Fruit fly (Drosophila melanogaster) whole organism, wandering third instar larva: ENCODE data around the gene Rack1.

Experiments
- Abd-B ChIP-seq: fragments of >200 bp; optimal IDR thresholded peaks from 2 replicates; lab custom pipeline; 2017; ENCODE audit warnings: missing biosample characterization, missing genetic modification characterization
- CG32264 ChIP-seq: fragments of 200-800 bp; sonication (Bioruptor generic); optimal IDR thresholded peaks from 2 replicates; lab custom pipeline; 2016; ENCODE audit warnings: missing biosample characterization, missing genetic modification characterization
- CG9705 ChIP-seq: fragments of 200-800 bp; sonication (Bioruptor generic); optimal IDR thresholded peaks from 2 replicates; lab custom pipeline; 2018; ENCODE audit warnings: missing biosample characterization, mild to moderate bottlenecking, missing genetic modification characterization
- CrebA ChIP-seq: fragments of 200-800 bp; sonication (Bioruptor generic); optimal IDR thresholded peaks from 2 replicates; lab custom pipeline; 2016; ENCODE audit warnings: missing biosample characterization, mild to moderate bottlenecking, missing genetic modification characterization, borderline replicate concordance
- Dfd ChIP-seq: fragments of >200 bp; optimal IDR thresholded peaks from 2 replicates; lab custom pipeline; 2017; ENCODE audit warnings: missing biosample characterization, missing genetic modification characterization
- Dif ChIP-seq: fragments of 200-275, 200-300 bp; sonication (Bioruptor generic); optimal IDR thresholded peaks from 2 replicates; lab custom pipeline; 2018; ENCODE audit warnings: missing biosample characterization, missing genetic modification characterization; ENCODE audit not compliant: partially characterized antibody
- GATAd ChIP-seq: sonication (Bioruptor generic); optimal IDR thresholded peaks from 2 replicates; lab custom pipeline; 2016; ENCODE audit warnings: missing biosample characterization, missing genetic modification characterization
- HLH106 ChIP-seq: fragments of 200-800 bp; optimal IDR thresholded peaks from 3 replicates; lab custom pipeline; 2019; ENCODE audit warnings: missing biosample characterization, mild to moderate bottlenecking, missing genetic modification characterization, moderate library complexity
- Hnf4 ChIP-seq: fragments of 200-800 bp; sonication (Bioruptor generic); optimal IDR thresholded peaks from 2 replicates; lab custom pipeline; 2016; ENCODE audit warnings: missing biosample characterization, mild to moderate bottlenecking, missing genetic modification characterization
- Hr78 ChIP-seq: fragments of >200 bp; optimal IDR thresholded peaks from 2 replicates; lab custom pipeline; 2017; ENCODE audit warnings: missing biosample characterization, missing genetic modification characterization
- Hr83 ChIP-seq: fragments of 200-300 bp; sonication (Bioruptor generic); optimal IDR thresholded peaks from 2 replicates; lab custom pipeline; 2016; ENCODE audit warnings: missing biosample characterization, mild to moderate bottlenecking, missing genetic modification characterization, moderate library complexity; ENCODE audit not compliant: poor library complexity, severe bottlenecking
- Jra ChIP-seq: sonication (Bioruptor generic); optimal IDR thresholded peaks from 2 replicates; lab custom pipeline; 2016; ENCODE audit warnings: missing biosample characterization, missing genetic modification characterization
- Mio ChIP-seq: sonication (Bioruptor generic); optimal IDR thresholded peaks from 2 replicates; lab custom pipeline; 2016; ENCODE audit warnings: missing biosample characterization, missing genetic modification characterization
- Myc ChIP-seq: fragments of >200 bp; optimal IDR thresholded peaks from 2 replicates; lab custom pipeline; 2017
- N ChIP-seq: fragments of >200 bp; optimal IDR thresholded peaks from 2 replicates; lab custom pipeline; 2018; ENCODE audit warnings: missing biosample characterization, missing external identifiers, missing genetic modification characterization
- OdsH ChIP-seq: fragments of 200-800 bp; sonication (Bioruptor generic); optimal IDR thresholded peaks from 2 replicates; lab custom pipeline; 2016; ENCODE audit warnings: missing biosample characterization, mild to moderate bottlenecking, missing genetic modification characterization
- Rel ChIP-seq, 2 experiments: fragments of 200-800 bp; sonication (Bioruptor generic) in 1 of 2; optimal IDR thresholded peaks; 2 replicates in 1 of 2; 3 replicates in 1 of 2; lab custom pipeline; 2016 to 2019; ENCODE audit warnings: mild to moderate bottlenecking in 2 of 2, missing biosample characterization in 2 of 2, missing genetic modification characterization in 2 of 2, moderate library complexity in 1 of 2
- Sp1 ChIP-seq: fragments of 200-800 bp; sonication (Bioruptor generic); optimal IDR thresholded peaks from 3 replicates; lab custom pipeline; 2019; ENCODE audit warnings: missing biosample characterization, mild to moderate bottlenecking, missing genetic modification characterization, moderate library complexity
- Vsx2 ChIP-seq: fragments of 200-300, 225-300 bp; sonication (Bioruptor generic); optimal IDR thresholded peaks from 2 replicates; lab custom pipeline; 2018; ENCODE audit warnings: missing biosample characterization, missing genetic modification characterization; ENCODE audit not compliant: partially characterized antibody
- br ChIP-seq: fragments of 200-800 bp; sonication (Bioruptor generic); optimal IDR thresholded peaks from 2 replicates; lab custom pipeline; 2016; ENCODE audit warnings: missing biosample characterization, missing genetic modification characterization
- brk ChIP-seq: fragments of 200-800 bp; sonication (Bioruptor generic); optimal IDR thresholded peaks from 2 replicates; lab custom pipeline; 2016; ENCODE audit warnings: missing biosample characterization, mild to moderate bottlenecking, missing genetic modification characterization
- dl ChIP-seq, 2 experiments: fragments of 175-275, 200-275 bp in 1 of 2; fragments of 200-275 bp in 1 of 2; sonication (Bioruptor generic); optimal IDR thresholded peaks; lab custom pipeline; 2018; ENCODE audit warnings: mild to moderate bottlenecking in 2 of 2, missing biosample characterization in 2 of 2, missing genetic modification characterization in 2 of 2, moderate library complexity in 2 of 2; ENCODE audit not compliant: partially characterized antibody in 2 of 2, insufficient read depth in 1 of 2
- dmrt93B ChIP-seq: fragments of 200-800 bp; sonication (Bioruptor generic); optimal IDR thresholded peaks from 2 replicates; lab custom pipeline; 2018; ENCODE audit warnings: missing biosample characterization, mild to moderate bottlenecking, missing genetic modification characterization
- dsf ChIP-seq: sonication (Bioruptor generic); optimal IDR thresholded peaks from 2 replicates; lab custom pipeline; 2016; ENCODE audit warnings: missing biosample characterization, missing genetic modification characterization, borderline replicate concordance
- ey ChIP-seq: fragments of 200-800 bp; sonication (Bioruptor generic); optimal IDR thresholded peaks from 2 replicates; lab custom pipeline; 2016; ENCODE audit warnings: missing biosample characterization, missing genetic modification characterization
- foxo ChIP-seq, 2 experiments: fragments of 200-800 bp; sonication (Bioruptor generic); optimal IDR thresholded peaks; 2 replicates in 1 of 2; 3 replicates in 1 of 2; lab custom pipeline; 2016 to 2017; ENCODE audit warnings: missing biosample characterization in 2 of 2, missing genetic modification characterization in 2 of 2
- fru ChIP-seq: fragments of 200-800 bp; sonication (Bioruptor generic); optimal IDR thresholded peaks from 3 replicates; lab custom pipeline; 2016; ENCODE audit warnings: missing biosample characterization, mild to moderate bottlenecking, missing genetic modification characterization
- h ChIP-seq: fragments of 200-800 bp; sonication (Bioruptor generic); optimal IDR thresholded peaks from 3 replicates; lab custom pipeline; 2016; ENCODE audit warnings: missing biosample characterization, mild to moderate bottlenecking, missing genetic modification characterization
- jim ChIP-seq: fragments of 175-275, 200-325 bp; sonication (Bioruptor generic); optimal IDR thresholded peaks from 2 replicates; lab custom pipeline; 2016; ENCODE audit warnings: missing biosample characterization, mild to moderate bottlenecking, missing genetic modification characterization
- lola ChIP-seq: fragments of >200 bp; optimal IDR thresholded peaks from 2 replicates; lab custom pipeline; 2017; ENCODE audit warnings: missing biosample characterization, missing genetic modification characterization
- pan ChIP-seq: fragments of >200 bp; optimal IDR thresholded peaks from 2 replicates; lab custom pipeline; 2017
- psq ChIP-seq: fragments of 200-800 bp; sonication (Bioruptor generic); optimal IDR thresholded peaks from 3 replicates; lab custom pipeline; 2017; ENCODE audit warnings: missing biosample characterization, mild to moderate bottlenecking, missing genetic modification characterization, moderate library complexity
- rgr ChIP-seq: fragments of 200-800 bp; sonication (Bioruptor generic); optimal IDR thresholded peaks from 3 replicates; lab custom pipeline; 2016; ENCODE audit warnings: missing biosample characterization, mild to moderate bottlenecking, missing genetic modification characterization
- sage ChIP-seq: fragments of 200-800 bp; sonication (Bioruptor generic); optimal IDR thresholded peaks from 2 replicates; lab custom pipeline; 2016; ENCODE audit warnings: missing biosample characterization, mild to moderate bottlenecking, missing genetic modification characterization
- sv ChIP-seq: fragments of 200-800 bp; sonication (Bioruptor generic); optimal IDR thresholded peaks from 3 replicates; lab custom pipeline; 2016; ENCODE audit warnings: missing biosample characterization, missing genetic modification characterization
- tai ChIP-seq: sonication (Bioruptor generic); optimal IDR thresholded peaks from 2 replicates; lab custom pipeline; 2016; ENCODE audit warnings: missing biosample characterization, missing genetic modification characterization
- usp ChIP-seq: fragments of >200 bp; optimal IDR thresholded peaks from 2 replicates; lab custom pipeline; 2017; ENCODE audit warnings: missing biosample characterization, missing genetic modification characterization
- woc ChIP-seq: sonication (Bioruptor generic); optimal IDR thresholded peaks from 2 replicates; lab custom pipeline; 2016; ENCODE audit warnings: missing biosample characterization, mild to moderate bottlenecking, missing genetic modification characterization

Rack1 gene

dm6 chr2L:7794689-7795475 is 32.2 kb downstream of the Rack1 start:
- TF ChIP-seq CG9705 (no peak), N (GFP tag; lab: Kevin White, UChicago) (no peak)

- TF ChIP-seq Sp1 (GFP tag; lab: Kevin White, UChicago) (no peak), usp (no peak), sv (GFP tag; lab: Kevin White, UChicago) (no peak)
Measured at dm6 chr2L:7791356-7791738, 35.8 kb downstream of the Rack1 start.

dm6 chr2L:7790448-7791355 is 36.4 kb downstream of the Rack1 start, which contains the start of gene CG7149:
Gene CG7149 (minus strand): TSS chr2L:7790557.
- no peak for TF ChIP-seq sv (GFP tag; lab: Kevin White, UChicago)
- no peak for TF ChIP-seq GATAd (GFP tag; lab: Kevin White, UChicago)
- TF ChIP-seq Rel (GFP tag; optimal IDR thresholded peaks at IDR 0.05; lab: Kevin White, UChicago), result no peak
- peak; percentile 12 for TF ChIP-seq Rel (tag; optimal IDR thresholded peaks at IDR 0.05; lab: Kevin White, UChicago)
- no peak for TF ChIP-seq usp
- TF ChIP-seq Jra (GFP tag; lab: Kevin White, UChicago), result no peak
- no peak for TF ChIP-seq Mio (GFP tag; lab: Kevin White, UChicago)
- peak; percentile 92 for TF ChIP-seq Myc (lab: Kevin White, UChicago)
- TF ChIP-seq dsf (GFP tag; lab: Kevin White, UChicago), result no peak
- TF ChIP-seq psq, result peak; percentile 34
- TF ChIP-seq CG32264 (GFP tag; lab: Kevin White, UChicago), result no peak
- no peak for TF ChIP-seq ey
- TF ChIP-seq CG9705, result no peak
- peak; percentile 36 for TF ChIP-seq h (GFP tag; lab: Kevin White, UChicago)
- TF ChIP-seq jim (GFP tag; lab: Kevin White, UChicago), result no peak
- TF ChIP-seq br, result peak; percentile 56
- no peak for TF ChIP-seq Vsx2 (GFP tag; lab: Kevin White, UChicago)
- TF ChIP-seq sage (GFP tag; lab: Kevin White, UChicago), result no peak
- peak; percentile 27 for TF ChIP-seq rgr
- TF ChIP-seq woc (GFP tag; lab: Kevin White, UChicago), result peak; percentile 55
- TF ChIP-seq Hnf4 (GFP tag; lab: Kevin White, UChicago), result peak; percentile 16
- TF ChIP-seq Dfd (GFP tag; lab: Kevin White, UChicago), result no peak
- TF ChIP-seq HLH106 (tag; lab: Kevin White, UChicago), result peak; percentile 37
- no peak for TF ChIP-seq pan (lab: Kevin White, UChicago)
- no peak for TF ChIP-seq N (GFP tag; lab: Kevin White, UChicago)
- no peak for TF ChIP-seq Hr78 (GFP tag; lab: Kevin White, UChicago)
- TF ChIP-seq Hr83 (GFP tag; lab: Kevin White, UChicago), result peak; percentile 61
- peak in 1 of 2 experiments; percentile 42 for TF ChIP-seq foxo (GFP tag; optimal IDR thresholded peaks at IDR 0.05; lab: Kevin White, UChicago)
- TF ChIP-seq fru, result peak; percentile 82
- TF ChIP-seq Sp1 (GFP tag; lab: Kevin White, UChicago), result peak; percentile 46
- no peak for TF ChIP-seq Abd-B (GFP tag; lab: Kevin White, UChicago)
- TF ChIP-seq brk (GFP tag; lab: Kevin White, UChicago), result no peak
- no peak for TF ChIP-seq tai
- peak; percentile 46 to 68 for TF ChIP-seq dl (GFP tag; optimal IDR thresholded peaks at IDR 0.05; lab: Kevin White, UChicago; ENCODE audit: insufficient read depth in 1 of 2, partially characterized antibody in 2 of 2)
- TF ChIP-seq dmrt93B (GFP tag; lab: Kevin White, UChicago), result no peak
- no peak for TF ChIP-seq lola (GFP tag; lab: Kevin White, UChicago)
- TF ChIP-seq Dif (GFP tag; lab: Kevin White, UChicago), result peak; percentile 78
- TF ChIP-seq CrebA (GFP tag; lab: Kevin White, UChicago), result no peak
- peak; percentile 37 for TF ChIP-seq OdsH (GFP tag; lab: Kevin White, UChicago)
- TF ChIP-seq, all 38 proteins: peak for 16
